Fruit fly (Drosophila melanogaster): ENCODE results near the gene Antp.

DNA sequence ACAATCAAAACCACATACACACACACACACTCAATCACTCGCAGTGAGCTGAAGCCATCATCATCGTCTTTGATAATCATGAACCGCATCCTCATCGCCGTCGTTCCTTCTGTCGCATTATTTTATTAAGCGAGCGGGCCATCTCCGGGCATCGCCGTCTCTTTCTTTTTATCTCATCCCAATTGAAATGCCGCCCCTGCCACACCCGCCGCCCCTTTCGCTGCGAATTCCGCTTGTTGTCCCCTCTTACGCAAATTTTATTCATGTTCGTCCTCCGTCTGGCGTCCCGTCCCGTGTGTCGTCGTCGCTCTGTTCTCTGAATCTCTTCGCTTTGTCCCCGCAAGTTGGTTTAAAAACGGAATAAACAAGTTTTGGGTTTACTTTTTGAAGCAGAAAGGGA is 75.8 kb downstream of the Antp start:
- TF ChIP-seq insv (optimal IDR thresholded peaks at IDR 0.05) (no peak), Sin3A (optimal IDR thresholded peaks at IDR 0.05) (no peak)

Measured in Kc167 (cell line).